Fruit fly (Drosophila melanogaster) Kc167 (cell line): ENCODE measurements around the gene CG1146.

ENCODE experiments used
- Myc ChIP-seq: fragments of >200 bp; optimal IDR thresholded peaks from 2 replicates; lab custom pipeline; 2017; ENCODE audit warnings: missing external identifiers
- Sin3A ChIP-seq: fragments of >200 bp; optimal IDR thresholded peaks from 2 replicates; lab custom pipeline; 2018; ENCODE audit warnings: missing external identifiers
- h ChIP-seq: fragments of >200 bp; optimal IDR thresholded peaks from 3 replicates; lab custom pipeline; 2018; ENCODE audit warnings: missing external identifiers
- ttk ChIP-seq: sonication (Bioruptor generic); optimal IDR thresholded peaks from 2 replicates; lab custom pipeline; 2017; ENCODE audit warnings: missing external identifiers

dm6 chr3L:2489438-2489837, 834 bp downstream of the CG1146 start:
- TF ChIP-seq Sin3A (lab: Kevin White, UChicago) (no peak), ttk (lab: Kevin White, UChicago) (no peak), Myc (lab: Kevin White, UChicago) (no peak), h (lab: Kevin White, UChicago) (no peak)
